Worm (Caenorhabditis elegans) whole organism, L1 larva: ENCODE data around the gene srxa-10.

Experiments
- C04F5.9 ChIP-seq: sonication (generic microtip); optimal IDR thresholded peaks from 2 replicates; lab custom pipeline; 2016; ENCODE audit warnings: missing genetic modification characterization, missing compliant biosample characterization
- C34B4.2 ChIP-seq: sonication (generic microtip); optimal IDR thresholded peaks from 2 replicates; lab custom pipeline; 2017; ENCODE audit warnings: mild to moderate bottlenecking, missing genetic modification characterization, missing compliant biosample characterization
- aha-1 ChIP-seq: fragments of 150-350 bp; optimal IDR thresholded peaks from 2 replicates; lab custom pipeline; 2014; ENCODE audit warnings: missing biosample characterization, missing genetic modification characterization
- blmp-1 ChIP-seq: fragments of 150-350 bp; optimal IDR thresholded peaks from 2 replicates; lab custom pipeline; 2014; ENCODE audit warnings: missing biosample characterization, missing genetic modification characterization
- ceh-8 ChIP-seq: fragments of 200-800 bp; sonication (Bioruptor generic); optimal IDR thresholded peaks from 2 replicates; lab custom pipeline; 2018; ENCODE audit warnings: mild to moderate bottlenecking, missing genetic modification characterization, moderate library complexity, missing compliant biosample characterization
- ceh-88 ChIP-seq: fragments of 200-800 bp; sonication (Bioruptor generic); IDR thresholded peaks from 2 replicates; pipeline ENCODE4 v1.3.6; 2022; ENCODE audit warnings: missing genetic modification characterization, missing compliant biosample characterization
- ceh-90 ChIP-seq: sonication (generic microtip); optimal IDR thresholded peaks from 2 replicates; lab custom pipeline; 2016; ENCODE audit warnings: missing genetic modification characterization, missing compliant biosample characterization
- dpl-1 ChIP-seq, 3 experiments: fragments of 150-350 bp in 2 of 3; sonication (generic microtip) in 1 of 3; optimal IDR thresholded peaks; 2 replicates each; lab custom pipeline; 2014 to 2017; ENCODE audit warnings: missing biosample characterization in 3 of 3, missing genetic modification characterization in 3 of 3, missing genetic modification reagents in 3 of 3
- dsc-1 ChIP-seq: sonication (generic microtip); optimal IDR thresholded peaks from 2 replicates; lab custom pipeline; 2016; ENCODE audit warnings: mild to moderate bottlenecking, missing genetic modification characterization, missing compliant biosample characterization
- efl-1 ChIP-seq, 4 experiments: fragments of 150-350 bp; optimal IDR thresholded peaks in 3 of 4; peaks in 1 of 4; 1 replicate in 1 of 4; 2 replicates in 3 of 4; lab custom pipeline; 2014; ENCODE audit warnings: missing biosample characterization in 2 of 4, missing genetic modification characterization in 2 of 4, missing genetic modification reagents in 2 of 4
- elt-2 ChIP-seq: sonication (generic microtip); optimal IDR thresholded peaks from 2 replicates; lab custom pipeline; 2016; ENCODE audit warnings: missing genetic modification characterization, mild to moderate bottlenecking, inconsistent platforms, missing compliant biosample characterization, missing genetic modification reagents
- fkh-10 ChIP-seq: sonication (generic microtip); optimal IDR thresholded peaks from 2 replicates; lab custom pipeline; 2017; ENCODE audit warnings: missing biosample characterization, missing genetic modification reagents, missing genetic modification characterization
- fkh-8 ChIP-seq: sonication (generic microtip); optimal IDR thresholded peaks from 2 replicates; lab custom pipeline; 2016; ENCODE audit warnings: mild to moderate bottlenecking, missing genetic modification characterization, missing compliant biosample characterization
- fos-1 ChIP-seq: fragments of 150-350 bp; optimal IDR thresholded peaks from 2 replicates; lab custom pipeline; 2014; ENCODE audit warnings: missing biosample characterization, missing genetic modification characterization
- hlh-4 ChIP-seq: sonication (generic microtip); optimal IDR thresholded peaks from 2 replicates; lab custom pipeline; 2016; ENCODE audit warnings: mild to moderate bottlenecking, missing genetic modification characterization, missing compliant biosample characterization
- lin-13 ChIP-seq: fragments of 150-350 bp; optimal IDR thresholded peaks from 2 replicates; lab custom pipeline; 2014; ENCODE audit warnings: missing biosample characterization, missing genetic modification reagents, missing genetic modification characterization
- lin-15B ChIP-seq: fragments of 150-350 bp; sonication (generic microtip); optimal IDR thresholded peaks from 3 replicates; lab custom pipeline; 2014; ENCODE audit warnings: missing biosample characterization, missing genetic modification characterization
- lin-35 ChIP-seq, 2 experiments: fragments of 150-350 bp; optimal IDR thresholded peaks; 2 replicates each; lab custom pipeline; 2014; ENCODE audit warnings: missing biosample characterization in 2 of 2, missing genetic modification characterization in 2 of 2, missing genetic modification reagents in 2 of 2
- lir-3 ChIP-seq: sonication (generic microtip); optimal IDR thresholded peaks from 2 replicates; lab custom pipeline; 2016; ENCODE audit warnings: mild to moderate bottlenecking, missing genetic modification characterization, moderate library complexity, missing compliant biosample characterization; ENCODE audit not compliant: poor library complexity
- lsy-2 ChIP-seq, 2 experiments: fragments of 150-350 bp; optimal IDR thresholded peaks; 2 replicates each; lab custom pipeline; 2014; ENCODE audit warnings: missing biosample characterization in 2 of 2, missing genetic modification characterization in 2 of 2
- mab-9 ChIP-seq: fragments of 200-800 bp; sonication (Bioruptor generic); IDR thresholded peaks from 2 replicates; pipeline ENCODE4 v1.3.6; 2022; ENCODE audit warnings: missing genetic modification reagents, missing genetic modification characterization, missing compliant biosample characterization
- mep-1 ChIP-seq: fragments of 150-350 bp; optimal IDR thresholded peaks from 2 replicates; lab custom pipeline; 2014; ENCODE audit warnings: missing biosample characterization, missing genetic modification characterization
- nhr-11 ChIP-seq: fragments of 150-350 bp; optimal IDR thresholded peaks from 2 replicates; lab custom pipeline; 2014; ENCODE audit warnings: missing biosample characterization, missing genetic modification characterization
- nhr-20 ChIP-seq: sonication (generic microtip); optimal IDR thresholded peaks from 2 replicates; lab custom pipeline; 2016; ENCODE audit warnings: mild to moderate bottlenecking, missing genetic modification characterization, missing compliant biosample characterization
- nhr-28 ChIP-seq: fragments of 150-350 bp; optimal IDR thresholded peaks from 2 replicates; lab custom pipeline; 2014; ENCODE audit warnings: missing biosample characterization, missing genetic modification characterization
- nhr-47 ChIP-seq: sonication (generic microtip); optimal IDR thresholded peaks from 2 replicates; lab custom pipeline; 2016; ENCODE audit warnings: mild to moderate bottlenecking, missing genetic modification characterization, moderate library complexity, missing compliant biosample characterization
- nhr-71 ChIP-seq: sonication (generic microtip); optimal IDR thresholded peaks from 2 replicates; lab custom pipeline; 2016; ENCODE audit warnings: mild to moderate bottlenecking, missing genetic modification characterization, moderate library complexity, missing compliant biosample characterization
- nhr-84 ChIP-seq: sonication (generic microtip); optimal IDR thresholded peaks from 2 replicates; lab custom pipeline; 2017; ENCODE audit warnings: missing biosample characterization, missing genetic modification characterization
- nhr-85 ChIP-seq: sonication (generic microtip); peaks from one replicate; lab custom pipeline; 2016; ENCODE audit warnings: missing genetic modification characterization, inconsistent platforms, missing compliant biosample characterization
- nhr-90 ChIP-seq: sonication (generic microtip); optimal IDR thresholded peaks from 2 replicates; lab custom pipeline; 2016; ENCODE audit warnings: mild to moderate bottlenecking, missing genetic modification characterization, missing compliant biosample characterization; ENCODE audit not compliant: poor library complexity
- pag-3 ChIP-seq: sonication (generic microtip); optimal IDR thresholded peaks from 2 replicates; lab custom pipeline; 2017; ENCODE audit warnings: missing genetic modification characterization, mild to moderate bottlenecking, missing compliant biosample characterization, antibody characterized with exemption, borderline replicate concordance; ENCODE audit not compliant: insufficient read depth
- skn-1 ChIP-seq: fragments of 150-350 bp; optimal IDR thresholded peaks from 2 replicates; lab custom pipeline; 2014; ENCODE audit warnings: missing biosample characterization, missing genetic modification characterization
- snu-23 ChIP-seq: sonication (generic microtip); optimal IDR thresholded peaks from 2 replicates; lab custom pipeline; 2016; ENCODE audit warnings: missing genetic modification characterization, missing compliant biosample characterization
- sptf-1 ChIP-seq: fragments of 150-350 bp; optimal IDR thresholded peaks from 2 replicates; lab custom pipeline; 2014; ENCODE audit warnings: missing biosample characterization, missing genetic modification characterization
- unc-130 ChIP-seq: fragments of 150-350 bp; optimal IDR thresholded peaks from 2 replicates; lab custom pipeline; 2017; ENCODE audit warnings: missing biosample characterization, missing genetic modification characterization, inconsistent platforms
- xbp-1 ChIP-seq: sonication (generic microtip); optimal IDR thresholded peaks from 2 replicates; lab custom pipeline; 2016; ENCODE audit warnings: missing genetic modification characterization, missing compliant biosample characterization
- ztf-11 ChIP-seq, 2 experiments: sonication (generic microtip); optimal IDR thresholded peaks; 2 replicates each; lab custom pipeline; 2016 to 2017; ENCODE audit warnings: missing genetic modification characterization in 2 of 2, missing biosample characterization in 1 of 2, missing compliant biosample characterization in 1 of 2
- ztf-4 ChIP-seq: fragments of 150-350 bp; optimal IDR thresholded peaks from 2 replicates; lab custom pipeline; 2014; ENCODE audit warnings: missing biosample characterization, missing genetic modification characterization

srxa-10 gene

DNA sequence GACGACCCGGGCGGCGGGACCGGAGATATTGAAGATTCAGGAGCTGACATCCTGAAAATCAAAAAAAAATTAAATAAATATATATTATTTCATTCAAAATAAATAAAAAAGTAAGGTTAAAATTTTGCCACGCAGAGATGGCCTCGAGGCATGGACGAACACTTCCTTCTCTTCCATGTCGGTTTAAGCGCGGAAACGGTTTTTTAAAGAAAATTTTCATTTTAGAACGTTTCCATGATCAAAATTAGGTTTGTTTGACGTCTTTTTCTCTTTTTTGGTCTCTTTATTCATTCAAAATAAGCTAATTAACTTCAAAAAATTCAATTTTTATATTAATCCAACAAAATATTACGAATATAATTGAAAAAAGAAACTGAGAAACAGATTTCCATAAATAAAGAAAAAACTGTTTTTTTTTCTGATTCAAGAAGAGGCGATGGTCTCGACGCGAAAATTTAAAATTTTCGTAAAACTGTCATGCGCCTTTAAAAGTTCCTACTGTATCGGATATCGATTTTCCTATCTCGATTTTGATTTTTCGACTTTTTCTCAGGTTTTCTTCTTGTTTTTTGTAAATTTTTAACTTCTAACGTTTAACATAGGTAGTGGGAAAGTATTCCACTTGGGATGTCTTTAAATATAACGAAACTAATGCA lies 34.1 kb downstream of the srxa-10 start, which contains the start of gene gcc-2:
TSS of gene gcc-2 (minus strand) at position 51 of the 656 bp plus-strand sequence.
- TF ChIP-seq nhr-47 (no peak), aha-1 (no peak), C34B4.2 (tag; lab: Kevin White, UChicago) (no peak), nhr-71 (tag; lab: Kevin White, UChicago) (no peak)
- TF ChIP-seq, all 84 proteins: peak for 0

DNA sequence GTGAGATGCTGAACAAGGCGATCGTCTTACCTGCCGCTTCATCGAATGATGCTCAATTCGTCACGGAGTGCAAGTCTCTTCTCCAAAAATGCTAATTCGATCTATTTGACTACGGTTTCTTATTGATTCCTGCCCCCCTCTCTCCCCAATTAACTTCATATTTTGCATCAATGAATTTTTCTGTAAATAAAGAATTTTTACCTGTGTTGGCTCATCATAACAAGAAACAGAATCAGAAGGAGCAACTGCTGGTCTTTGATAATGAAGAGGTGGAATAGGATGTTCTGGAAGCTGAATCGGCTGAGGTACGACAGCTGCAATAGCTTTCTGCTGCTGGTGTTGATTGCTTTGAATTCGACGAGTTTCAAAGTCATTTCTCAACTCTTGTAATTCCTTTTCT lies 36.2 kb downstream of the srxa-10 start:
- no peak for TF ChIP-seq efl-1 (optimal IDR thresholded peaks at IDR 0.05; lab: Kevin White, UChicago)
- TF ChIP-seq efl-1 (GFP tag; optimal IDR thresholded peaks at IDR 0.05 in 1 of 2; lab: Kevin White, UChicago) = no peak
- TF ChIP-seq lin-13 (GFP tag; lab: Kevin White, UChicago) = no peak
- no peak for TF ChIP-seq skn-1 (tag; lab: Kevin White, UChicago)
- no peak for TF ChIP-seq ceh-90 (tag; lab: Kevin White, UChicago)
- TF ChIP-seq fos-1 (tag; lab: Kevin White, UChicago) = no peak
- TF ChIP-seq nhr-84 (tag; lab: Kevin White, UChicago) = no peak

DNA sequence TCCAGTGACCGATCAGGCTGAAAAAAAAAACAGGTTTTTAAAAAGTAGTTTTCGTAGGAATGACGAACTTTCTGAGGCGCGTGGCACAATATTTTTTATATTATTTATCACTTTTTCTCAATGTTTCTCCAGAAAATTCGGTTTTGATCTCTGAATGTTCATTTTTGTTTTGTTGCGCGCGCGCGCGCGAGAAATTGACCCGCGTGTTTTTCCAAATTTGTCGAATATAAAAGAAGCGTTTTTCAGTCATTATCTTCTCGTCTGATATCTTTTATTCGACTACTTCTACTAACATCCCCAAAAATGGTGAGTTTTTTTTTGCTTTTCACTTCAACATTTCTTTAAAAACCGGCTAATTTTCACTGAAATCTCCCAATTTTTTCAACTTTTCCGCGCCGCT lies 37.5 kb downstream of the srxa-10 start, which contains the start of gene rmd-1:
TSS of gene rmd-1 (plus strand) at position 247 of the 400 bp plus-strand sequence.
- TF ChIP-seq C04F5.9 (tag; lab: Kevin White, UChicago) (no peak), lin-15B (tag; lab: Kevin White, UChicago) (no peak)

DNA sequence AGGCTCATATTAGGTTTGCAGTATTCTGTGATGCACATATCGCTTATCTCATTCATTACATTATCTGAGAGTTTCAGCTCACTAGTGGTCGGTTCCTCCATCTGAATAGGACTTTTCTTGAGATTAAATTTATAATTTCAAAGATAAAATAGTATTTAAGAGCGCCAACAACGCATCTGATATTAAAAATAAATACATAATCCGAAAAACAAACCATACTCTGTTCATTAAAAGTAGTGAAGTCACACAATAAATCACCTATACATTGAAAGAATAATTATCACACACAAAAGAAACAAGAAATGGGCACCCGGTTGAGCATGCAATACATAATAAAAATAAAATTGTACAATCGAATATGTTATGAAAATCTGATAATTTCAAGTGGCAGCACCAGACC lies 38.9 kb downstream of the srxa-10 start, which contains the start of gene vps-53:
TSS of gene vps-53 (minus strand) at position 101 of the 400 bp plus-strand sequence.
- TF ChIP-seq lin-13 (GFP tag; lab: Kevin White, UChicago) (no peak), ceh-88 (GFP tag; lab: Robert Waterston, UW) (no peak), blmp-1 (no peak)
- TF ChIP-seq, all 84 proteins: peak for 0

DNA sequence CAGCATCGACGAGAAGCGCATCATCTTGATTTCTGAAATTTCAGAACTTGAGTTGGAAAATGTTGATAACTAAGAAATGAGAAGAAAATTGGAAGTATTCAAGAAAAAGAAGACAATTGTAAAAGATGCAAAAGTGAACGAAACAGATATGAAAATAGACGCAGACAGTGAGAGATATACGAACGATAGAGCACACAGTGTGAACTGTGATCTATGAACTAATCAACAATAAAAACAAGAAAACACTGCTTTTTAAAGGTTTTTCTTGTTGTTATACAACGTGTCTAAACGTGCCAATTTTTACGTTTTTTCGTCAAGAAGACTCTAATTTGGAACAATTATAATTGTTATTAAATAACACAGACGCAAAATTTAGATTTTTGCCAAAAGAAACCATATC lies 43.5 kb downstream of the srxa-10 start, which contains the start of gene ech-6:
TSS of gene ech-6 (minus strand) at position 32 of the 400 bp plus-strand sequence.
- peak; percentile 2 for TF ChIP-seq elt-2 (tag; lab: Kevin White, UChicago)
- peak; percentile 31 for TF ChIP-seq efl-1 (optimal IDR thresholded peaks at IDR 0.05; lab: Kevin White, UChicago)
- TF ChIP-seq efl-1 (GFP tag; optimal IDR thresholded peaks at IDR 0.05 in 1 of 2; lab: Kevin White, UChicago) = no peak
- TF ChIP-seq xbp-1 (tag; lab: Kevin White, UChicago) = peak; percentile 2
- TF ChIP-seq nhr-90 = peak; percentile 44
- peak in 1 of 2 experiments; percentile 35 for TF ChIP-seq lin-35 (GFP tag; optimal IDR thresholded peaks at IDR 0.05; lab: Kevin White, UChicago)
- peak; percentile 31 to 39 for TF ChIP-seq lsy-2 (tag; optimal IDR thresholded peaks at IDR 0.05; lab: Kevin White, UChicago)
- no peak for TF ChIP-seq ztf-11 (tag; optimal IDR thresholded peaks at IDR 0.05; lab: Kevin White, UChicago)
- TF ChIP-seq snu-23 (GFP tag; lab: Kevin White, UChicago) = peak; percentile 72
- no peak for TF ChIP-seq lin-13 (GFP tag; lab: Kevin White, UChicago)
- no peak for TF ChIP-seq nhr-11 (tag; lab: Kevin White, UChicago)
- no peak for TF ChIP-seq ceh-8 (GFP tag; lab: Kevin White, UChicago)
- TF ChIP-seq nhr-71 (tag; lab: Kevin White, UChicago) = peak; percentile 87
- peak; percentile 42 for TF ChIP-seq nhr-85 (tag; lab: Kevin White, UChicago)
- TF ChIP-seq nhr-20 (tag; lab: Kevin White, UChicago) = peak; percentile 64
- no peak for TF ChIP-seq nhr-84 (tag; lab: Kevin White, UChicago)
- no peak for TF ChIP-seq C34B4.2 (tag; lab: Kevin White, UChicago)
- TF ChIP-seq, all 84 proteins: peak for 10

DNA sequence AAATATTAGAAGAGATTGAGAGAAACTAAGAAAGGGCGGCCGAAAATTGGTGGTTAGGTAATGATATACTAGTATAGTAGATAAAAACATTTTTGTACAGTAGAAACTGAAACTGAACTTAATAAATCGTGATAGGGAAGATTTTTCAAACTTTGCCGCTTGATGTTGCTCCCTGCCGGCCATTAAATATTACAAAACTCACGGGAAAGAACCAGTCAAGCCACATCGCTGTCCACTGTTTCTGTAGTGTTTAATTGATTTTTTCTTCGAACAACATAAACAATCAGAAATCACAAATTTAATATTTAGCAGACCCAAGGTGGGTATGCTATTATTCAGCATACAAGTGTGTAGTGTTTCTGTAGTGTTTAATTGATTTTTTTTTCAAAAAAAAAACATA lies 45.3 kb downstream of the srxa-10 start, which contains the start of gene T05G5.5:
TSS of gene T05G5.5 (minus strand) at position 359 of the 400 bp plus-strand sequence.
- TF ChIP-seq fkh-8 (tag; lab: Kevin White, UChicago) (no peak), pag-3 (tag; lab: Kevin White, UChicago) (no peak), dsc-1 (tag; lab: Kevin White, UChicago) (no peak), blmp-1 (no peak), nhr-84 (tag; lab: Kevin White, UChicago) (no peak), nhr-20 (tag; lab: Kevin White, UChicago) (no peak), ceh-90 (tag; lab: Kevin White, UChicago) (no peak), dpl-1 (GFP tag; optimal IDR thresholded peaks at IDR 0.05; lab: Kevin White, UChicago) (no peak), hlh-4 (tag; lab: Kevin White, UChicago) (peak; percentile 23), unc-130 (no peak), lir-3 (tag; lab: Kevin White, UChicago) (no peak), mab-9 (GFP tag; lab: Robert Waterston, UW) (no peak), nhr-28 (tag; lab: Kevin White, UChicago) (no peak), C04F5.9 (tag; lab: Kevin White, UChicago) (no peak), sptf-1 (no peak), mep-1 (tag; lab: Kevin White, UChicago) (no peak), ztf-4 (tag; lab: Kevin White, UChicago) (no peak), fkh-10 (GFP tag; lab: Kevin White, UChicago) (no peak), efl-1 (optimal IDR thresholded peaks at IDR 0.05; lab: Kevin White, UChicago) (no peak), efl-1 (GFP tag; optimal IDR thresholded peaks at IDR 0.05 in 1 of 2; lab: Kevin White, UChicago) (peak in 1 of 2 experiments; percentile 56), nhr-71 (tag; lab: Kevin White, UChicago) (peak; percentile 40)
